Fruit fly (Drosophila melanogaster) whole organism, prepupa: ENCODE data around the gene Or85d.
A peak's percentile ranks its signal among the peaks of the same experiment; 100 is the strongest.

Source experiments
- Blimp-1 ChIP-seq: fragments of 200-800 bp; sonication (Bioruptor generic); optimal IDR thresholded peaks from 3 replicates; lab custom pipeline; 2017; ENCODE audit warnings: missing biosample characterization, missing genetic modification characterization, mild to moderate bottlenecking, moderate library complexity, missing genetic modification reagents
- CG10631 ChIP-seq: fragments of 200-800 bp; sonication (Bioruptor generic); optimal IDR thresholded peaks from 2 replicates; lab custom pipeline; 2016; ENCODE audit warnings: missing biosample characterization, missing genetic modification characterization
- CG10669 ChIP-seq: fragments of 200-800 bp; sonication (Bioruptor generic); optimal IDR thresholded peaks from 3 replicates; lab custom pipeline; 2018; ENCODE audit warnings: missing biosample characterization, mild to moderate bottlenecking, missing genetic modification characterization, moderate library complexity
- CG11294 ChIP-seq: fragments of 200-800 bp; sonication (Bioruptor generic); IDR thresholded peaks from 2 replicates; pipeline ENCODE4 v1.3.6; 2022; ENCODE audit warnings: missing biosample characterization, missing genetic modification characterization
- CG11762 ChIP-seq: fragments of 200-800 bp; sonication (Bioruptor generic); optimal IDR thresholded peaks from 3 replicates; lab custom pipeline; 2016; ENCODE audit warnings: missing biosample characterization, missing genetic modification characterization; ENCODE audit not compliant: insufficient read depth
- CG11902 ChIP-seq: fragments of 200-800 bp; sonication (Bioruptor generic); optimal IDR thresholded peaks from 3 replicates; lab custom pipeline; 2016; ENCODE audit warnings: missing biosample characterization, missing genetic modification characterization
- CG15336 ChIP-seq: fragments of 200-800 bp; sonication (Bioruptor generic); IDR thresholded peaks from 2 replicates; pipeline ENCODE4 v1.3.6; 2022; ENCODE audit warnings: missing biosample characterization, missing genetic modification characterization
- CG1621 ChIP-seq: fragments of 200-800 bp; sonication (Bioruptor generic); optimal IDR thresholded peaks from 3 replicates; lab custom pipeline; 2018; ENCODE audit warnings: missing biosample characterization, mild to moderate bottlenecking, missing genetic modification characterization
- CG16779 ChIP-seq: fragments of 200-800 bp; sonication (Bioruptor generic); optimal IDR thresholded peaks from 3 replicates; lab custom pipeline; 2017; ENCODE audit warnings: missing biosample characterization, mild to moderate bottlenecking, missing genetic modification characterization
- CG3032 ChIP-seq: fragments of 200-800 bp; optimal IDR thresholded peaks from 2 replicates; lab custom pipeline; 2019; ENCODE audit warnings: missing biosample characterization, mild to moderate bottlenecking, missing genetic modification characterization, moderate library complexity
- CG31627 ChIP-seq: fragments of 200-800 bp; sonication (Bioruptor generic); optimal IDR thresholded peaks from 3 replicates; lab custom pipeline; 2016; ENCODE audit warnings: missing biosample characterization, missing genetic modification characterization
- CG6163 ChIP-seq: fragments of 200-800 bp; sonication (Bioruptor generic); IDR thresholded peaks from 3 replicates; pipeline ENCODE4 v1.3.6; 2022; ENCODE audit warnings: missing biosample characterization, missing genetic modification characterization
- CG6276 ChIP-seq: fragments of 200-800 bp; sonication (Bioruptor generic); optimal IDR thresholded peaks from 2 replicates; lab custom pipeline; 2017; ENCODE audit warnings: missing biosample characterization, mild to moderate bottlenecking, missing genetic modification characterization
- CG6792 ChIP-seq: fragments of 200-800 bp; sonication (Bioruptor generic); optimal IDR thresholded peaks from 3 replicates; lab custom pipeline; 2016; ENCODE audit warnings: missing biosample characterization, missing genetic modification characterization
- CG6808 ChIP-seq: fragments of 200-800 bp; sonication (Bioruptor generic); optimal IDR thresholded peaks from 3 replicates; lab custom pipeline; 2017; ENCODE audit warnings: missing biosample characterization, missing genetic modification characterization, mild to moderate bottlenecking, moderate library complexity, missing genetic modification reagents
- CG6854 ChIP-seq: fragments of 200-800 bp; sonication (Bioruptor generic); optimal IDR thresholded peaks from 2 replicates; lab custom pipeline; 2017; ENCODE audit warnings: missing biosample characterization, mild to moderate bottlenecking, missing genetic modification characterization
- CG7368 ChIP-seq: fragments of 200-800 bp; sonication (Bioruptor generic); optimal IDR thresholded peaks from 3 replicates; lab custom pipeline; 2016; ENCODE audit warnings: missing biosample characterization, missing genetic modification characterization
- CG8119 ChIP-seq: fragments of 200-800 bp; sonication (Bioruptor generic); IDR thresholded peaks from 3 replicates; pipeline ENCODE4 v1.3.6; 2022; ENCODE audit warnings: missing biosample characterization, missing genetic modification characterization
- CG8319 ChIP-seq: fragments of 200-800 bp; sonication (Bioruptor generic); optimal IDR thresholded peaks from 3 replicates; lab custom pipeline; 2016; ENCODE audit warnings: missing biosample characterization, missing genetic modification characterization
- CG8632 ChIP-seq: fragments of 200-800 bp; sonication (Bioruptor generic); optimal IDR thresholded peaks from 3 replicates; lab custom pipeline; 2016; ENCODE audit warnings: missing biosample characterization, missing genetic modification characterization
- Eip75B ChIP-seq: fragments of 200-800 bp; sonication (Bioruptor generic); optimal IDR thresholded peaks from 3 replicates; lab custom pipeline; 2016; ENCODE audit warnings: missing biosample characterization, missing genetic modification characterization
- Eip78C ChIP-seq: fragments of 200-800 bp; sonication (Bioruptor generic); peaks from one replicate; lab custom pipeline; 2016; ENCODE audit warnings: missing biosample characterization, missing genetic modification characterization
- Eip93F ChIP-seq: fragments of 200-800 bp; sonication (Bioruptor generic); optimal IDR thresholded peaks from 2 replicates; lab custom pipeline; 2016; ENCODE audit warnings: missing biosample characterization, mild to moderate bottlenecking, missing genetic modification characterization
- Ets21C ChIP-seq: fragments of 200-800 bp; sonication (Bioruptor generic); optimal IDR thresholded peaks from 3 replicates; lab custom pipeline; 2016; ENCODE audit warnings: missing biosample characterization, missing genetic modification characterization
- Ets96B ChIP-seq: fragments of 200-800 bp; optimal IDR thresholded peaks from 2 replicates; lab custom pipeline; 2019; ENCODE audit warnings: missing biosample characterization, mild to moderate bottlenecking, missing genetic modification characterization, moderate library complexity
- Gug ChIP-seq: fragments of 200-800 bp; sonication (Bioruptor generic); IDR thresholded peaks from 2 replicates; pipeline ENCODE4 v1.3.6; 2022; ENCODE audit warnings: missing biosample characterization, missing genetic modification characterization
- Hr38 ChIP-seq: sonication (Bioruptor generic); optimal IDR thresholded peaks from 2 replicates; lab custom pipeline; 2016; ENCODE audit warnings: missing biosample characterization, missing genetic modification characterization
- Hr4 ChIP-seq: fragments of 200-800 bp; sonication (Bioruptor generic); optimal IDR thresholded peaks from 3 replicates; lab custom pipeline; 2016; ENCODE audit warnings: missing biosample characterization, missing genetic modification characterization
- Met ChIP-seq: fragments of 200-800 bp; sonication (Bioruptor generic); optimal IDR thresholded peaks from 3 replicates; lab custom pipeline; 2016; ENCODE audit warnings: missing biosample characterization, missing genetic modification characterization
- Smox ChIP-seq: fragments of 200-800 bp; sonication (Bioruptor generic); optimal IDR thresholded peaks from 3 replicates; lab custom pipeline; 2016; ENCODE audit warnings: missing biosample characterization, missing genetic modification characterization
- Sox14 ChIP-seq: fragments of 200-800 bp; sonication (Bioruptor generic); optimal IDR thresholded peaks from 3 replicates; lab custom pipeline; 2016; ENCODE audit warnings: missing biosample characterization, missing genetic modification characterization
- Sox15 ChIP-seq: fragments of 200-800 bp; sonication (Bioruptor generic); optimal IDR thresholded peaks from 3 replicates; lab custom pipeline; 2016; ENCODE audit warnings: missing biosample characterization, missing genetic modification characterization
- achi ChIP-seq: fragments of 200-800 bp; sonication (Bioruptor generic); optimal IDR thresholded peaks from 3 replicates; lab custom pipeline; 2016; ENCODE audit warnings: missing biosample characterization, missing genetic modification characterization
- acj6 ChIP-seq: fragments of 200-800 bp; sonication (Bioruptor generic); optimal IDR thresholded peaks from 3 replicates; lab custom pipeline; 2016; ENCODE audit warnings: missing biosample characterization, missing genetic modification characterization
- cyc ChIP-seq: fragments of 200-800 bp; sonication (Bioruptor generic); optimal IDR thresholded peaks from 3 replicates; lab custom pipeline; 2016; ENCODE audit warnings: missing biosample characterization, missing genetic modification characterization
- dsx ChIP-seq: fragments of 200-800 bp; optimal IDR thresholded peaks from 3 replicates; lab custom pipeline; 2019; ENCODE audit warnings: missing biosample characterization, mild to moderate bottlenecking, missing genetic modification characterization, moderate library complexity; ENCODE audit not compliant: poor library complexity, severe bottlenecking
- eg ChIP-seq: fragments of 200-800 bp; sonication (Bioruptor generic); IDR thresholded peaks from 3 replicates; pipeline ENCODE4 v1.3.6; 2022; ENCODE audit warnings: missing biosample characterization, missing genetic modification characterization
- esn ChIP-seq: fragments of 200-800 bp; sonication (Bioruptor generic); optimal IDR thresholded peaks from 2 replicates; lab custom pipeline; 2016; ENCODE audit warnings: missing biosample characterization, mild to moderate bottlenecking, missing genetic modification characterization, moderate library complexity
- fd59A ChIP-seq: fragments of 200-800 bp; sonication (Bioruptor generic); optimal IDR thresholded peaks from 2 replicates; lab custom pipeline; 2017; ENCODE audit warnings: missing biosample characterization, mild to moderate bottlenecking, missing genetic modification characterization, missing genetic modification reagents
- fkh ChIP-seq: fragments of 200-800 bp; sonication (Bioruptor generic); optimal IDR thresholded peaks from 3 replicates; lab custom pipeline; 2017; ENCODE audit warnings: missing biosample characterization, mild to moderate bottlenecking, missing genetic modification characterization, moderate library complexity
- lz ChIP-seq: fragments of 200-800 bp; sonication (Bioruptor generic); optimal IDR thresholded peaks from 3 replicates; lab custom pipeline; 2016; ENCODE audit warnings: missing biosample characterization, missing genetic modification characterization
- net ChIP-seq: fragments of 200-800 bp; sonication (Bioruptor generic); optimal IDR thresholded peaks from 3 replicates; lab custom pipeline; 2016; ENCODE audit warnings: missing biosample characterization, missing genetic modification characterization
- pdm3 ChIP-seq: fragments of 200-800 bp; sonication (Bioruptor generic); optimal IDR thresholded peaks from 3 replicates; lab custom pipeline; 2016; ENCODE audit warnings: missing biosample characterization, missing genetic modification characterization
- salr ChIP-seq, 2 experiments: fragments of 200-800 bp; sonication (Bioruptor generic); optimal IDR thresholded peaks; 3 replicates each; lab custom pipeline; 2016 to 2018; ENCODE audit warnings: missing biosample characterization in 2 of 2, missing genetic modification characterization in 2 of 2, mild to moderate bottlenecking in 1 of 2
- ss ChIP-seq, 2 experiments: fragments of 200-800 bp; sonication (Bioruptor generic); optimal IDR thresholded peaks; 2 replicates in 1 of 2; 3 replicates in 1 of 2; lab custom pipeline; 2017 to 2018; ENCODE audit warnings: mild to moderate bottlenecking in 2 of 2, missing biosample characterization in 2 of 2, missing genetic modification characterization in 2 of 2, moderate library complexity in 1 of 2
- svp ChIP-seq: fragments of 200-800 bp; sonication (Bioruptor generic); peaks from one replicate; lab custom pipeline; 2016; ENCODE audit warnings: missing biosample characterization, missing genetic modification characterization
- topi ChIP-seq: fragments of 200-800 bp; sonication (Bioruptor generic); optimal IDR thresholded peaks from 3 replicates; lab custom pipeline; 2016; ENCODE audit warnings: missing biosample characterization, missing genetic modification characterization
- vri ChIP-seq: fragments of 200-800 bp; sonication (Bioruptor generic); optimal IDR thresholded peaks from 3 replicates; lab custom pipeline; 2016; ENCODE audit warnings: missing biosample characterization, mild to moderate bottlenecking, missing genetic modification characterization

The Or85d gene

DNA sequence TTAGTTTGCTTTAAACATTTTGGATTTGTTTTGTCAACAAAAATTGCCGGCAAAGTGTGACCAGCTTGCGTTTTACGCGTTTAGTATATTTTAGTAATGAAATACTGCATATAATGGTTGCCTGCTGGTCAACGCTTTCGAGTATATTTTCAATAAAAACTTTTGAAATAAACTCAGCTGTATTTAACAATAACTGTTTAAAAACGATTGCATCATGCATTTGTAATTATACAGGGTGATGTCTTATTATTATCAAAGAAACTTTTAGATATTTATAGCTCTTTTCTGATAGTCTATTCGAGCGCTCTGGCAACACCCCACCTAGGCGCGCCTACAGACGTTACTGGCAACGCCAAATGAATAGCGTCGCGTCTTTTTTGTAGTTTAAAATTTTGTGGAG is 11.4 kb downstream of the Or85d start, which contains the start of gene Cenp-C (continued):
- 0 out of 3 replicates have a peak, but pooled peaks have one; percentile 14 for TF ChIP-seq eg (GFP tag; lab: Robert Waterston, UW)

DNA sequence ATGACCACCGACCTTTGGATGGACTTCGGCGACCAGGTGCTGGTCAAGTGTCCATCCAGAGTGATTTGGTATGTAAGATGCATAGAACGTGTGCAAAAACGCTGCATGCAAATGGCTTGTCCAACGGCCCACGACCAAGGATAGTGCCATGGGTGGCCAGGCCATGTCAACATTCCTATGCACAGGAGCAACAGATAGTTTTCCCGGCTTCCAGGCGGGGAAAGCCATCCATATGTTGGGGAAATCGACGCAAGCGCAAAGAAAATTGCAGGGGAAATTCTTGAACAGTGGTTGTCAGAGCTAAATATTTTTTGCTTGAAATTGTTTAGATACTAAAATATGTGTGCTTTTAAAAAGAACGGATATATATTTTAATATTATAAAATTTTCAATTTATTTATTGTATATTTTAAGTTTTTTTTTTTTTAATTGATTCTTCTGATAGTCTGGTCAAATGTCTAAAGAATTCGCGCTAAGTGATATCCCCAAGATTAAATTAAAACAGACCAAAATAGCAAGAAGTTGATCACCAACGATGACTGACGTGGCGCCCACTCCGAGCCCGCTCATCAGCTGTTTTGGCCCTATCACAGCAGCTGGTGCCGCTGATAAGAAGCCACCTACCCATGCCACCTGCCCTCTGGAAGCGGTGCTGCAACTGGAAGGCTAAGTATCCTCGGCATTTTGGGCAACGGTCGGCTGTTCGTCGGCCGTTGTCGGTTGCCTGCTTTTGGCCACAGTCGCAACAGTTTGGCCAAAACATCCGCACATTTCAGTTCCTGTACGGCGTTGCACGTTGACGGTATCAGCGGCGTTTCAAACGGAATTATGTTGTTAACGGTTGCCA is 25.2 kb downstream of the Or85d start, which contains the start of gene 5-HT2B:
Gene 5-HT2B (plus strand): TSS at position 797 of the 847 bp plus-strand sequence.
- TF ChIP-seq CG10631 (GFP tag; lab: Kevin White, UChicago) (peak; percentile 40), CG6854 (no peak), esn (GFP tag; lab: Kevin White, UChicago) (no peak), ss (GFP tag; optimal IDR thresholded peaks at IDR 0.05; lab: Kevin White, UChicago) (no peak), Met (no peak), CG1621 (tag; lab: Kevin White, UChicago) (no peak), salr (GFP tag; optimal IDR thresholded peaks at IDR 0.05; lab: Kevin White, UChicago) (peak in 1 of 2 experiments; percentile 6), CG15336 (GFP tag; lab: Robert Waterston, UW) (no peak; the same call in 1 of the 2 replicates), Smox (GFP tag; lab: Kevin White, UChicago) (no peak), Hr38 (GFP tag; lab: Kevin White, UChicago) (no peak), pdm3 (GFP tag; lab: Kevin White, UChicago) (no peak), vri (no peak), achi (peak; percentile 40), net (peak; percentile 10), dsx (no peak), Eip93F (GFP tag; lab: Kevin White, UChicago) (no peak), cyc (GFP tag; lab: Kevin White, UChicago) (no peak), Gug (GFP tag; lab: Robert Waterston, UW) (no peak), Hr4 (peak; percentile 28), CG31627 (GFP tag; lab: Kevin White, UChicago) (no peak), CG6163 (GFP tag; lab: Robert Waterston, UW) (no peak), CG7368 (GFP tag; lab: Kevin White, UChicago) (no peak), CG6276 (GFP tag; lab: Kevin White, UChicago) (peak; percentile 30), CG8632 (GFP tag; lab: Kevin White, UChicago) (peak; percentile 6), CG11294 (GFP tag; lab: Robert Waterston, UW) (peak; percentile 30; the same call in 1 of the 2 replicates), CG10669 (GFP tag; lab: Kevin White, UChicago) (no peak), Sox15 (GFP tag; lab: Kevin White, UChicago) (no peak), acj6 (GFP tag; lab: Kevin White, UChicago) (peak; percentile 29), topi (GFP tag; lab: Kevin White, UChicago) (no peak), lz (GFP tag; lab: Kevin White, UChicago) (no peak), CG3032 (tag; lab: Kevin White, UChicago) (no peak), Ets21C (GFP tag; lab: Kevin White, UChicago) (no peak), CG6808 (GFP tag; lab: Kevin White, UChicago) (no peak), CG8119 (GFP tag; lab: Robert Waterston, UW) (peak; percentile 51; the same call in 2 of the 3 replicates), Eip78C (GFP tag; lab: Kevin White, UChicago) (peak; percentile 74), CG8319 (GFP tag; lab: Kevin White, UChicago) (no peak), CG6792 (GFP tag; lab: Kevin White, UChicago) (no peak), Sox14 (no peak), CG11762 (GFP tag; lab: Kevin White, UChicago) (no peak), Eip75B (no peak), CG16779 (tag; lab: Kevin White, UChicago) (peak; percentile 7), fd59A (GFP tag; lab: Kevin White, UChicago) (no peak), Blimp-1 (GFP tag; lab: Kevin White, UChicago) (no peak), fkh (GFP tag; lab: Kevin White, UChicago) (no peak), Ets96B (tag; lab: Kevin White, UChicago) (peak; percentile 18), eg (GFP tag; lab: Robert Waterston, UW) (peak; percentile 27; the same call in 1 of the 3 replicates), CG11902 (GFP tag; lab: Kevin White, UChicago) (no peak), svp (GFP tag; lab: Kevin White, UChicago) (peak; percentile 47)
